Fruit fly (Drosophila melanogaster) whole organism, embryonic: ENCODE results near the gene Schip1.

Source experiments
- Bgb ChIP-seq: fragments of 200-800 bp; sonication (Bioruptor generic); IDR thresholded peaks from 2 replicates; pipeline ENCODE4 v1.3.6; 2022; ENCODE audit warnings: missing biosample characterization, missing genetic modification characterization; ENCODE audit not compliant: partially characterized antibody
- CG10267 ChIP-seq: fragments of 200-800 bp; sonication (Bioruptor generic); optimal IDR thresholded peaks from 2 replicates; lab custom pipeline; 2018; ENCODE audit warnings: missing biosample characterization, mild to moderate bottlenecking, missing genetic modification characterization, moderate library complexity
- CG11560 ChIP-seq: fragments of 200-800 bp; sonication (Bioruptor generic); IDR thresholded peaks from 3 replicates; pipeline ENCODE4 v1.3.6; 2022; ENCODE audit warnings: missing biosample characterization, missing genetic modification characterization
- CG12659 ChIP-seq: fragments of 200-800 bp; sonication (Bioruptor generic); optimal IDR thresholded peaks from 3 replicates; lab custom pipeline; 2017; ENCODE audit warnings: mild to moderate bottlenecking, missing biosample characterization, missing genetic modification reagents, missing genetic modification characterization
- CG13287 ChIP-seq: fragments of 200-800 bp; sonication (Bioruptor generic); IDR thresholded peaks from 2 replicates; pipeline ENCODE4 v1.3.6; 2022; ENCODE audit warnings: missing biosample characterization, missing genetic modification characterization; ENCODE audit not compliant: partially characterized antibody
- CG14710 ChIP-seq: fragments of 200-800 bp; sonication (Bioruptor generic); optimal IDR thresholded peaks from 3 replicates; lab custom pipeline; 2019; ENCODE audit warnings: missing biosample characterization, mild to moderate bottlenecking, missing genetic modification characterization, moderate library complexity
- CG14860 ChIP-seq: fragments of 200-800 bp; sonication (Bioruptor generic); IDR thresholded peaks from 3 replicates; pipeline ENCODE4 v1.3.6; 2022; ENCODE audit warnings: missing biosample characterization, missing genetic modification characterization; ENCODE audit not compliant: partially characterized antibody
- CG16815 ChIP-seq: fragments of 200-800 bp; sonication (Bioruptor generic); optimal IDR thresholded peaks from 3 replicates; lab custom pipeline; 2017; ENCODE audit warnings: missing biosample characterization, mild to moderate bottlenecking, missing genetic modification characterization
- CG2116 ChIP-seq: fragments of 200-800 bp; sonication (Bioruptor generic); optimal IDR thresholded peaks from 3 replicates; lab custom pipeline; 2018; ENCODE audit warnings: missing biosample characterization, mild to moderate bottlenecking, missing genetic modification characterization
- CG30020 ChIP-seq: fragments of 200-800 bp; optimal IDR thresholded peaks from 2 replicates; lab custom pipeline; 2019; ENCODE audit warnings: missing biosample characterization, mild to moderate bottlenecking, missing genetic modification characterization, moderate library complexity
- CG32532 ChIP-seq: fragments of 200-800 bp; sonication (Bioruptor generic); IDR thresholded peaks from 2 replicates; pipeline ENCODE4 v1.3.6; 2022; ENCODE audit warnings: missing biosample characterization, missing genetic modification characterization
- CG4282 ChIP-seq: fragments of 200-800 bp; sonication (Bioruptor generic); optimal IDR thresholded peaks from 2 replicates; lab custom pipeline; 2016; ENCODE audit warnings: missing biosample characterization, missing genetic modification characterization
- CG4617 ChIP-seq: fragments of 200-800 bp; sonication (Bioruptor generic); optimal IDR thresholded peaks from 3 replicates; lab custom pipeline; 2016; ENCODE audit warnings: missing biosample characterization, missing genetic modification characterization, borderline replicate concordance
- CG6791 ChIP-seq: fragments of 200-800 bp; sonication (Bioruptor generic); IDR thresholded peaks from 3 replicates; pipeline ENCODE4 v1.3.6; 2022; ENCODE audit warnings: missing biosample characterization, missing genetic modification characterization; ENCODE audit not compliant: partially characterized antibody
- CG7963 ChIP-seq: fragments of 200-800 bp; sonication (Bioruptor generic); IDR thresholded peaks from 3 replicates; pipeline ENCODE4 v1.3.6; 2022; ENCODE audit warnings: missing biosample characterization, missing genetic modification characterization; ENCODE audit not compliant: partially characterized antibody
- CoRest ChIP-seq: fragments of 200-800 bp; sonication (Bioruptor generic); optimal IDR thresholded peaks from 3 replicates; lab custom pipeline; 2018; ENCODE audit warnings: missing biosample characterization, mild to moderate bottlenecking, missing genetic modification characterization, moderate library complexity
- Dbx ChIP-seq: fragments of 200-800 bp; sonication (Bioruptor generic); IDR thresholded peaks from 3 replicates; pipeline ENCODE4 v1.3.6; 2022; ENCODE audit warnings: missing biosample characterization, missing genetic modification characterization
- Doc3 ChIP-seq: fragments of 200-800 bp; sonication (Bioruptor generic); IDR thresholded peaks from 3 replicates; pipeline ENCODE4 v1.3.6; 2022; ENCODE audit warnings: missing biosample characterization, missing genetic modification characterization; ENCODE audit not compliant: partially characterized antibody
- Dref ChIP-seq: fragments of 200-800 bp; sonication (Bioruptor generic); IDR thresholded peaks from 2 replicates; pipeline ENCODE4 v1.3.6; 2022; ENCODE audit warnings: missing biosample characterization, missing genetic modification characterization
- E2f2 ChIP-seq: fragments of 200-800 bp; sonication (Bioruptor generic); IDR thresholded peaks from 2 replicates; pipeline ENCODE4 v1.3.6; 2022; ENCODE audit warnings: missing biosample characterization, missing genetic modification characterization
- HmgD ChIP-seq: fragments of 200-800 bp; sonication (Bioruptor generic); optimal IDR thresholded peaks from 3 replicates; lab custom pipeline; 2016; ENCODE audit warnings: missing biosample characterization, missing genetic modification characterization
- Kr ChIP-seq: fragments of 200-800 bp; sonication (Bioruptor generic); optimal IDR thresholded peaks from 2 replicates; lab custom pipeline; 2017; ENCODE audit warnings: missing biosample characterization, mild to moderate bottlenecking, missing genetic modification characterization
- MESR4 ChIP-seq: fragments of 200-800 bp; sonication (Bioruptor generic); optimal IDR thresholded peaks from 2 replicates; lab custom pipeline; 2018; ENCODE audit warnings: missing biosample characterization, mild to moderate bottlenecking, missing genetic modification characterization, moderate library complexity
- Myb ChIP-seq: fragments of 200-800 bp; sonication (Bioruptor generic); optimal IDR thresholded peaks from 2 replicates; lab custom pipeline; 2016; ENCODE audit warnings: missing biosample characterization, missing genetic modification characterization
- NfI ChIP-seq: fragments of 200-800 bp; sonication (Bioruptor generic); optimal IDR thresholded peaks from 3 replicates; lab custom pipeline; 2018; ENCODE audit warnings: missing biosample characterization, mild to moderate bottlenecking, missing genetic modification characterization, moderate library complexity
- Rfx ChIP-seq: fragments of 200-800 bp; sonication (Bioruptor generic); IDR thresholded peaks from 2 replicates; pipeline ENCODE4 v1.3.6; 2022; ENCODE audit warnings: missing biosample characterization, missing genetic modification characterization
- Sry-δ ChIP-seq: fragments of 200-800 bp; sonication (Bioruptor generic); optimal IDR thresholded peaks from 2 replicates; lab custom pipeline; 2016; ENCODE audit warnings: missing biosample characterization, missing genetic modification characterization
- ara ChIP-seq: fragments of 200-800 bp; sonication (Bioruptor generic); IDR thresholded peaks from 2 replicates; pipeline ENCODE4 v1.3.6; 2022; ENCODE audit warnings: missing biosample characterization, missing genetic modification characterization
- ato ChIP-seq: fragments of 200-800 bp; sonication (Bioruptor generic); IDR thresholded peaks from 2 replicates; pipeline ENCODE4 v1.3.6; 2022; ENCODE audit warnings: missing biosample characterization, missing genetic modification characterization; ENCODE audit not compliant: partially characterized antibody
- bbx ChIP-seq: fragments of 200-800 bp; sonication (Bioruptor generic); IDR thresholded peaks from 2 replicates; pipeline ENCODE4 v1.3.6; 2022; ENCODE audit warnings: missing biosample characterization, missing genetic modification characterization; ENCODE audit not compliant: partially characterized antibody
- bowl ChIP-seq: fragments of 200-800 bp; sonication (Bioruptor generic); IDR thresholded peaks from 2 replicates; pipeline ENCODE4 v1.3.6; 2022; ENCODE audit warnings: missing biosample characterization, missing genetic modification characterization
- chinmo ChIP-seq: fragments of 200-800 bp; sonication (Bioruptor generic); IDR thresholded peaks from 4 replicates; pipeline ENCODE4 v1.3.6; 2022; ENCODE audit warnings: missing biosample characterization, missing genetic modification characterization; ENCODE audit not compliant: partially characterized antibody
- danr ChIP-seq: fragments of 200-800 bp; sonication (Bioruptor generic); IDR thresholded peaks from 2 replicates; pipeline ENCODE4 v1.3.6; 2022; ENCODE audit warnings: missing biosample characterization, missing genetic modification characterization
- ftz-f1 ChIP-seq: fragments of 200-800 bp; sonication (Bioruptor generic); optimal IDR thresholded peaks from 2 replicates; lab custom pipeline; 2016; ENCODE audit warnings: missing biosample characterization, missing genetic modification characterization
- hbn ChIP-seq: fragments of 200-800 bp; sonication (Bioruptor generic); IDR thresholded peaks from 2 replicates; pipeline ENCODE4 v1.3.6; 2022; ENCODE audit warnings: missing biosample characterization, missing genetic modification characterization; ENCODE audit not compliant: partially characterized antibody
- jing ChIP-seq: fragments of 200-800 bp; sonication (Bioruptor generic); optimal IDR thresholded peaks from 2 replicates; lab custom pipeline; 2018; ENCODE audit warnings: missing biosample characterization, mild to moderate bottlenecking, missing genetic modification characterization
- ken ChIP-seq: fragments of 200-800 bp; sonication (Bioruptor generic); IDR thresholded peaks from 3 replicates; pipeline ENCODE4 v1.3.6; 2022; ENCODE audit warnings: missing biosample characterization, missing genetic modification characterization
- mld ChIP-seq: fragments of 200-800 bp; sonication (Bioruptor generic); IDR thresholded peaks from 3 replicates; pipeline ENCODE4 v1.3.6; 2022; ENCODE audit warnings: missing biosample characterization, missing genetic modification characterization; ENCODE audit not compliant: partially characterized antibody
- pfk ChIP-seq: fragments of 200-800 bp; sonication (Bioruptor generic); optimal IDR thresholded peaks from 2 replicates; lab custom pipeline; 2018; ENCODE audit warnings: missing biosample characterization, mild to moderate bottlenecking, missing genetic modification characterization, moderate library complexity
- phol ChIP-seq: fragments of 200-800 bp; sonication (Bioruptor generic); optimal IDR thresholded peaks from 3 replicates; lab custom pipeline; 2018; ENCODE audit warnings: missing biosample characterization, mild to moderate bottlenecking, missing genetic modification characterization, moderate library complexity
- psq ChIP-seq: fragments of 200-800 bp; sonication (Bioruptor generic); optimal IDR thresholded peaks from 2 replicates; lab custom pipeline; 2017; ENCODE audit warnings: missing biosample characterization, missing genetic modification characterization
- row ChIP-seq: fragments of 200-800 bp; sonication (Bioruptor generic); IDR thresholded peaks from 3 replicates; pipeline ENCODE4 v1.3.6; 2022; ENCODE audit warnings: missing biosample characterization, missing genetic modification characterization
- slbo ChIP-seq: fragments of 200-800 bp; sonication (Bioruptor generic); IDR thresholded peaks from 2 replicates; pipeline ENCODE4 v1.3.6; 2022; ENCODE audit warnings: missing biosample characterization, missing genetic modification characterization
- ssp ChIP-seq: fragments of 200-800 bp; sonication (Bioruptor generic); IDR thresholded peaks from 2 replicates; pipeline ENCODE4 v1.3.6; 2022; ENCODE audit warnings: missing biosample characterization, missing genetic modification characterization
- tgo ChIP-seq: fragments of 200-800 bp; sonication (Bioruptor generic); IDR thresholded peaks from 3 replicates; pipeline ENCODE4 v1.3.6; 2022; ENCODE audit warnings: missing biosample characterization, missing genetic modification characterization
- trem ChIP-seq: fragments of 200-800 bp; optimal IDR thresholded peaks from 3 replicates; lab custom pipeline; 2019; ENCODE audit warnings: missing biosample characterization, mild to moderate bottlenecking, missing genetic modification characterization, moderate library complexity
- unc-4 ChIP-seq: fragments of 200-800 bp; sonication (Bioruptor generic); IDR thresholded peaks from 2 replicates; pipeline ENCODE4 v1.3.6; 2022; ENCODE audit warnings: missing biosample characterization, missing genetic modification characterization; ENCODE audit not compliant: partially characterized antibody
- vnd ChIP-seq: fragments of 200-800 bp; sonication (Bioruptor generic); IDR thresholded peaks from 3 replicates; pipeline ENCODE4 v1.3.6; 2022; ENCODE audit warnings: missing biosample characterization, missing genetic modification characterization; ENCODE audit not compliant: partially characterized antibody
- vvl ChIP-seq: fragments of 200-800 bp; sonication (Bioruptor generic); IDR thresholded peaks from 2 replicates; pipeline ENCODE4 v1.3.6; 2022; ENCODE audit warnings: missing biosample characterization, missing genetic modification characterization

Gene Schip1

DNA sequence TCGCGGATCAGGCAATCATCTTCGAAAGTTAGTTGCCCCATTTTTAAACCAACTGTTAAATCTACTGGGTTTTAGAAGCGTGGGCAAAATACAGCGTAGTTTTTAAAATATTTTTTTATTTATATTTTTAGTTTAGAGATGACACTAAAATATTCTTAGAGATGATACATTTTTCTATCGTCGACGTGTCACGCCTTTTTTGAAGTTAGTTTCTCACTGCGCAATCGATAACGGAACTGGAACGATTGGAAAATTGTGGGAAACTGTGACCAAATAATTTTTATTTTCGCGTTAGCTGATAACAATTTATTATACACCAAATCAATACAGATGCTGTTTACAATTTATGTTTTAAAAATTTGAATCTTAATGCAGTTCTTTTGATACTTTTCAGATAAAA is 52.3 kb downstream of the Schip1 start, which contains the start of gene Utx (continued):
- TF ChIP-seq CG32532 (GFP tag; lab: Robert Waterston, UW) (no peak), Kr (no peak), pfk (peak; percentile 93), CG4282 (GFP tag; lab: Kevin White, UChicago) (no peak), chinmo (GFP tag; lab: Robert Waterston, UW) (0 out of 4 replicates have a peak, but pooled peaks have one; percentile 49), Sry-δ (peak; percentile 92), ssp (GFP tag; lab: Robert Waterston, UW) (peak; percentile 94), CG2116 (peak; percentile 49), Bgb (peak; percentile 88), Dbx (peak; percentile 23; the same call in 1 of the 3 replicates), Myb (GFP tag; lab: Kevin White, UChicago) (peak; percentile 71), MESR4 (GFP tag; lab: Kevin White, UChicago) (peak; percentile 31), CG4617 (peak; percentile 55), jing (GFP tag; lab: Kevin White, UChicago) (no peak), CG30020 (tag; lab: Kevin White, UChicago) (peak; percentile 96), vnd (peak; percentile 76), E2f2 (GFP tag; lab: Robert Waterston, UW) (peak; percentile 79), unc-4 (GFP tag; lab: Robert Waterston, UW) (peak; percentile 75), CG11560 (tag; lab: Robert Waterston, UW) (no peak), CoRest (tag; lab: Kevin White, UChicago) (no peak), CG14710 (tag; lab: Kevin White, UChicago) (peak; percentile 56), ken (GFP tag; lab: Robert Waterston, UW) (no peak), phol (tag; lab: Kevin White, UChicago) (peak; percentile 29), mld (GFP tag; lab: Robert Waterston, UW) (peak; percentile 66; the same call in 1 of the 3 replicates), vvl (GFP tag; lab: Robert Waterston, UW) (no peak), ato (peak; percentile 62), slbo (GFP tag; lab: Robert Waterston, UW) (peak; percentile 57; the same call in 1 of the 2 replicates), psq (GFP tag; lab: Kevin White, UChicago) (no peak), Dref (GFP tag; lab: Robert Waterston, UW) (peak; percentile 80), ftz-f1 (GFP tag; lab: Kevin White, UChicago) (no peak), tgo (GFP tag; lab: Robert Waterston, UW) (no peak), CG10267 (tag; lab: Kevin White, UChicago) (peak; percentile 24), CG12659 (GFP tag; lab: Kevin White, UChicago) (peak; percentile 45), CG13287 (GFP tag; lab: Robert Waterston, UW) (peak; percentile 84), CG7963 (GFP tag; lab: Robert Waterston, UW) (peak; percentile 51; the same call in 1 of the 3 replicates), danr (GFP tag; lab: Robert Waterston, UW) (no peak), hbn (GFP tag; lab: Robert Waterston, UW) (peak; percentile 72), row (GFP tag; lab: Robert Waterston, UW) (peak; percentile 87), HmgD (GFP tag; lab: Kevin White, UChicago) (no peak), CG16815 (GFP tag; lab: Kevin White, UChicago) (no peak), CG14860 (GFP tag; lab: Robert Waterston, UW) (peak; percentile 75), Doc3 (peak; percentile 79), bbx (peak; percentile 87), Rfx (GFP tag; lab: Robert Waterston, UW) (peak; percentile 39; the same call in 1 of the 2 replicates), trem (tag; lab: Kevin White, UChicago) (peak; percentile 49), CG6791 (GFP tag; lab: Robert Waterston, UW) (peak; percentile 91), bowl (no peak), ara (GFP tag; lab: Robert Waterston, UW) (no peak), NfI (GFP tag; lab: Kevin White, UChicago) (no peak)
